Worm (Caenorhabditis elegans) whole organism, L2 larva: ENCODE results near the gene oac-20.

Source experiments
- ZK546.5 ChIP-seq: sonication (generic microtip); optimal IDR thresholded peaks from 2 replicates; lab custom pipeline; 2017; ENCODE audit warnings: missing biosample characterization, missing genetic modification characterization
- lsy-2 ChIP-seq, 2 experiments: fragments of 150-350 bp in 1 of 2; sonication (generic microtip) in 1 of 2; optimal IDR thresholded peaks; 2 replicates each; lab custom pipeline; 2014 to 2017; ENCODE audit warnings: missing biosample characterization in 2 of 2, missing genetic modification characterization in 2 of 2

- TF ChIP-seq lsy-2 (tag; optimal IDR thresholded peaks at IDR 0.05; lab: Kevin White, UChicago) = no peak
- TF ChIP-seq ZK546.5 = no peak
Measured at ce11 chrV:16024300-16024699, 45.8 kb downstream of the oac-20 start, which contains the start of gene T10C6.6.
